Worm (Caenorhabditis elegans) whole organism, young adult: ENCODE measurements around the gene C04C3.4.
A peak's percentile ranks its signal among the peaks of the same experiment; 100 is the strongest.

Experiments
- B0336.3 ChIP-seq: fragments of 200-800 bp; sonication (Bioruptor generic); IDR thresholded peaks from 2 replicates; pipeline ENCODE4 v1.3.6; 2022; ENCODE audit warnings: missing genetic modification characterization, missing compliant biosample characterization
- C17E4.6 ChIP-seq: fragments of 200-800 bp; sonication (Bioruptor generic); IDR thresholded peaks from 2 replicates; pipeline ENCODE4 v1.3.6; 2022; ENCODE audit warnings: missing genetic modification reagents, missing genetic modification characterization, missing compliant biosample characterization
- F22D6.2 ChIP-seq: sonication (generic microtip); optimal IDR thresholded peaks from 2 replicates; lab custom pipeline; 2016; ENCODE audit warnings: mild to moderate bottlenecking, missing genetic modification characterization, missing compliant biosample characterization
- F52B5.7 ChIP-seq: sonication (generic microtip); optimal IDR thresholded peaks from 2 replicates; lab custom pipeline; 2016; ENCODE audit warnings: mild to moderate bottlenecking, missing genetic modification characterization, missing compliant biosample characterization
- K11D2.4 ChIP-seq: fragments of 200-800 bp; sonication (Bioruptor generic); IDR thresholded peaks from 2 replicates; pipeline ENCODE4 v1.3.6; 2022; ENCODE audit warnings: missing genetic modification reagents, missing genetic modification characterization, missing compliant biosample characterization
- K12H6.12 ChIP-seq: fragments of 200-800 bp; sonication (Bioruptor generic); optimal IDR thresholded peaks from 2 replicates; lab custom pipeline; 2018; ENCODE audit warnings: mild to moderate bottlenecking, missing genetic modification characterization, missing compliant biosample characterization
- T26A5.8 ChIP-seq: sonication (generic microtip); optimal IDR thresholded peaks from 2 replicates; lab custom pipeline; 2016; ENCODE audit warnings: missing genetic modification characterization, missing compliant biosample characterization
- Y95B8A.8 ChIP-seq: fragments of 200-800 bp; sonication (Bioruptor generic); IDR thresholded peaks from 2 replicates; pipeline ENCODE4 v1.3.6; 2022; ENCODE audit warnings: missing genetic modification reagents, missing genetic modification characterization, missing compliant biosample characterization
- aptf-3 ChIP-seq: fragments of 200-800 bp; sonication (Bioruptor generic); IDR thresholded peaks from 2 replicates; pipeline ENCODE4 v1.3.6; 2022; ENCODE audit warnings: missing genetic modification characterization, missing compliant biosample characterization
- attf-3 ChIP-seq: fragments of 200-800 bp; sonication (Bioruptor generic); conservative IDR thresholded peaks from 2 replicates; pipeline ENCODE4 v1.3.6; 2022; ENCODE audit warnings: missing genetic modification reagents, missing genetic modification characterization, missing compliant biosample characterization
- attf-6 ChIP-seq: fragments of 200-800 bp; sonication (Bioruptor generic); IDR thresholded peaks from 2 replicates; pipeline ENCODE4 v1.3.6; 2022; ENCODE audit warnings: missing genetic modification reagents, missing genetic modification characterization, missing compliant biosample characterization
- bed-1 ChIP-seq: fragments of 200-800 bp; sonication (Bioruptor generic); IDR thresholded peaks from 2 replicates; pipeline ENCODE4 v1.3.6; 2022; ENCODE audit warnings: missing genetic modification reagents, missing genetic modification characterization, missing compliant biosample characterization
- bed-2 ChIP-seq: fragments of 200-800 bp; sonication (Bioruptor generic); IDR thresholded peaks from 2 replicates; pipeline ENCODE4 v1.3.6; 2022; ENCODE audit warnings: missing genetic modification reagents, missing genetic modification characterization, missing compliant biosample characterization
- cebp-1 ChIP-seq, 2 experiments: fragments of 200-800 bp in 1 of 2; sonication (Bioruptor generic) in 1 of 2; sonication (generic microtip) in 1 of 2; IDR thresholded peaks in 1 of 2; optimal IDR thresholded peaks in 1 of 2; 2 replicates each; pipeline versions ENCODE4 v1.3.6 to Lab custom; 2017 to 2022; ENCODE audit warnings: missing compliant biosample characterization in 2 of 2, missing genetic modification characterization in 2 of 2, mild to moderate bottlenecking in 1 of 2, missing genetic modification reagents in 1 of 2, moderate library complexity in 1 of 2
- ceh-100 ChIP-seq: fragments of 200-800 bp; sonication (Bioruptor generic); IDR thresholded peaks from 2 replicates; pipeline ENCODE4 v1.3.6; 2022; ENCODE audit warnings: missing genetic modification reagents, missing genetic modification characterization, missing compliant biosample characterization
- ceh-58 ChIP-seq: fragments of 200-800 bp; sonication (Bioruptor generic); IDR thresholded peaks from 2 replicates; pipeline ENCODE4 v1.3.6; 2022; ENCODE audit warnings: missing genetic modification characterization, missing compliant biosample characterization
- ceh-79 ChIP-seq: sonication (generic microtip); optimal IDR thresholded peaks from 2 replicates; lab custom pipeline; 2017; ENCODE audit warnings: mild to moderate bottlenecking, missing genetic modification characterization, missing compliant biosample characterization
- die-1 ChIP-seq: sonication (generic microtip); optimal IDR thresholded peaks from 2 replicates; lab custom pipeline; 2016; ENCODE audit warnings: missing genotype, mild to moderate bottlenecking, missing genetic modification characterization, missing compliant biosample characterization
- egl-44 ChIP-seq: fragments of 200-800 bp; sonication (Bioruptor generic); IDR thresholded peaks from 2 replicates; pipeline ENCODE4 v1.3.6; 2022; ENCODE audit warnings: missing genetic modification reagents, missing genetic modification characterization, missing compliant biosample characterization
- ekl-4 ChIP-seq: fragments of 200-800 bp; sonication (Bioruptor generic); IDR thresholded peaks from 2 replicates; pipeline ENCODE4 v1.3.6; 2022; ENCODE audit warnings: missing genetic modification reagents, missing genetic modification characterization, missing compliant biosample characterization
- ets-4 ChIP-seq: fragments of 200-800 bp; sonication (Bioruptor generic); optimal IDR thresholded peaks from 2 replicates; lab custom pipeline; 2018; ENCODE audit warnings: mild to moderate bottlenecking, missing genetic modification characterization, missing compliant biosample characterization
- hlh-26 ChIP-seq: fragments of 200-800 bp; sonication (Bioruptor generic); conservative IDR thresholded peaks from 2 replicates; pipeline ENCODE4 v1.3.6; 2022; ENCODE audit warnings: missing genetic modification reagents, missing genetic modification characterization, missing compliant biosample characterization
- hrde-1 ChIP-seq: sonication (generic microtip); optimal IDR thresholded peaks from 2 replicates; lab custom pipeline; 2016; ENCODE audit warnings: missing genetic modification characterization, mild to moderate bottlenecking, missing compliant biosample characterization, moderate library complexity, missing genotype, missing genetic modification reagents, borderline replicate concordance
- lin-35 ChIP-seq, 3 experiments: fragments of 150-350 bp in 2 of 3; sonication (generic microtip) in 1 of 3; optimal IDR thresholded peaks; 2 replicates each; lab custom pipeline; 2014 to 2018; ENCODE audit warnings: missing biosample characterization in 3 of 3, missing genetic modification characterization in 3 of 3, missing genetic modification reagents in 3 of 3
- lin-40 ChIP-seq: sonication (generic microtip); optimal IDR thresholded peaks from 2 replicates; lab custom pipeline; 2016; ENCODE audit warnings: missing genetic modification characterization, mild to moderate bottlenecking, missing compliant biosample characterization, missing genotype, missing genetic modification reagents
- lin-54 ChIP-seq: fragments of 200-800 bp; sonication (Bioruptor generic); optimal IDR thresholded peaks from 2 replicates; lab custom pipeline; 2018; ENCODE audit warnings: mild to moderate bottlenecking, missing genetic modification characterization, missing compliant biosample characterization
- lsl-1 ChIP-seq: fragments of 200-800 bp; sonication (Bioruptor generic); optimal IDR thresholded peaks from 2 replicates; lab custom pipeline; 2018; ENCODE audit warnings: mild to moderate bottlenecking, missing genetic modification characterization, moderate library complexity, missing compliant biosample characterization
- lsy-27 ChIP-seq: sonication (generic microtip); optimal IDR thresholded peaks from 2 replicates; lab custom pipeline; 2017; ENCODE audit warnings: missing genetic modification characterization, mild to moderate bottlenecking, missing compliant biosample characterization, antibody characterized with exemption, missing genotype, borderline replicate concordance; ENCODE audit not compliant: insufficient read depth
- madf-6 ChIP-seq: fragments of 200-800 bp; sonication (Bioruptor generic); IDR thresholded peaks from 2 replicates; pipeline ENCODE4 v1.3.6; 2022; ENCODE audit warnings: missing genetic modification reagents, missing genetic modification characterization, missing compliant biosample characterization
- nhr-80 ChIP-seq: sonication (generic microtip); optimal IDR thresholded peaks from 2 replicates; lab custom pipeline; 2016; ENCODE audit warnings: missing genetic modification characterization, missing compliant biosample characterization
- nhr-90 ChIP-seq: sonication (generic microtip); optimal IDR thresholded peaks from 2 replicates; lab custom pipeline; 2016; ENCODE audit warnings: missing genotype, mild to moderate bottlenecking, missing genetic modification characterization, missing compliant biosample characterization
- pha-4 ChIP-seq: fragments of 150-350 bp; sonication (generic microtip); optimal IDR thresholded peaks from 2 replicates; lab custom pipeline; 2014; ENCODE audit warnings: missing biosample characterization, missing genetic modification reagents, missing genetic modification characterization
- rec-8 ChIP-seq, 2 experiments: sonication (generic microtip); optimal IDR thresholded peaks; 2 replicates each; lab custom pipeline; 2016; ENCODE audit warnings: mild to moderate bottlenecking in 2 of 2, missing genetic modification characterization in 2 of 2, missing genetic modification reagents in 2 of 2, missing genotype in 2 of 2, missing biosample characterization in 1 of 2, missing compliant biosample characterization in 1 of 2, moderate library complexity in 1 of 2
- repo-1 ChIP-seq: sonication (generic microtip); optimal IDR thresholded peaks from 2 replicates; lab custom pipeline; 2017; ENCODE audit warnings: mild to moderate bottlenecking, missing genetic modification characterization, missing compliant biosample characterization
- sdz-38 ChIP-seq: sonication (generic microtip); optimal IDR thresholded peaks from 2 replicates; lab custom pipeline; 2016; ENCODE audit warnings: missing genotype, missing genetic modification characterization, missing compliant biosample characterization
- sea-2 ChIP-seq: fragments of 200-800 bp; sonication (Bioruptor generic); IDR thresholded peaks from 2 replicates; pipeline ENCODE4 v1.3.6; 2022; ENCODE audit warnings: missing genetic modification characterization, missing compliant biosample characterization
- snpc-1.3 ChIP-seq: sonication (generic microtip); optimal IDR thresholded peaks from 2 replicates; lab custom pipeline; 2017; ENCODE audit warnings: missing genetic modification characterization, mild to moderate bottlenecking, missing compliant biosample characterization, antibody characterized with exemption, moderate library complexity, missing genotype, missing genetic modification reagents; ENCODE audit not compliant: insufficient read depth
- snpc-4 ChIP-seq, 5 experiments: fragments of 150-350 bp in 1 of 5; sonication (generic microtip) in 4 of 5; optimal IDR thresholded peaks; 2 replicates each; lab custom pipeline; 2014 to 2018; ENCODE audit warnings: missing genetic modification characterization in 5 of 5, missing biosample characterization in 3 of 5, antibody characterized with exemption in 2 of 5, mild to moderate bottlenecking in 2 of 5, missing compliant biosample characterization in 2 of 5, missing genotype in 2 of 5, moderate library complexity in 2 of 5, missing genetic modification reagents in 1 of 5
- somi-1 ChIP-seq: fragments of 200-800 bp; sonication (Bioruptor generic); optimal IDR thresholded peaks from 2 replicates; lab custom pipeline; 2018; ENCODE audit warnings: mild to moderate bottlenecking, missing genetic modification characterization, missing compliant biosample characterization
- tbp1 ChIP-seq: fragments of 200-800 bp; sonication (Bioruptor generic); optimal IDR thresholded peaks from 2 replicates; lab custom pipeline; 2018; ENCODE audit warnings: mild to moderate bottlenecking, missing genetic modification characterization, missing compliant biosample characterization
- tbx-9 ChIP-seq: sonication (generic microtip); optimal IDR thresholded peaks from 2 replicates; lab custom pipeline; 2016; ENCODE audit warnings: borderline replicate concordance, missing genetic modification characterization, inconsistent platforms, missing compliant biosample characterization
- unc-130 ChIP-seq: sonication (generic microtip); optimal IDR thresholded peaks from 2 replicates; lab custom pipeline; 2016; ENCODE audit warnings: missing genetic modification reagents, missing genetic modification characterization, missing compliant biosample characterization
- xnd-1 ChIP-seq: sonication (generic microtip); optimal IDR thresholded peaks from 2 replicates; lab custom pipeline; 2016; ENCODE audit warnings: missing genotype, missing genetic modification reagents, missing genetic modification characterization, missing compliant biosample characterization
- zfh-2 ChIP-seq: fragments of 200-800 bp; sonication (Bioruptor generic); conservative IDR thresholded peaks from 2 replicates; pipeline ENCODE4 v1.3.6; 2022; ENCODE audit warnings: missing genetic modification reagents, missing genetic modification characterization, missing compliant biosample characterization
- ztf-18 ChIP-seq: sonication (generic microtip); optimal IDR thresholded peaks from 2 replicates; lab custom pipeline; 2016; ENCODE audit warnings: missing genotype, mild to moderate bottlenecking, missing genetic modification characterization, missing compliant biosample characterization
- ztf-25 ChIP-seq: fragments of 200-800 bp; sonication (Bioruptor generic); IDR thresholded peaks from 2 replicates; pipeline ENCODE4 v1.3.6; 2022; ENCODE audit warnings: missing genetic modification reagents, missing genetic modification characterization, missing compliant biosample characterization
- ztf-26 ChIP-seq: sonication (generic microtip); optimal IDR thresholded peaks from 2 replicates; lab custom pipeline; 2017; ENCODE audit warnings: missing genetic modification characterization, missing compliant biosample characterization

C04C3.4 gene

ce11 chrIV:3384593-3384992, 9.6 kb upstream of the C04C3.4 start (continued):
- no peak for TF ChIP-seq aptf-3 (GFP tag; lab: Robert Waterston, UW)
- TF ChIP-seq C17E4.6 (GFP tag; lab: Robert Waterston, UW), result peak; percentile 59; the same call in 1 of the 2 replicates
- peak; percentile 90 for TF ChIP-seq lin-40 (tag; lab: Kevin White, UChicago)
- no peak for TF ChIP-seq tbx-9 (tag; lab: Kevin White, UChicago)
- no peak for TF ChIP-seq snpc-1.3
- TF ChIP-seq madf-6 (GFP tag; lab: Robert Waterston, UW), result peak; percentile 18; the same call in 1 of the 2 replicates
- no peak for TF ChIP-seq hlh-26
- TF ChIP-seq die-1, result no peak
- TF ChIP-seq K12H6.12, result peak; percentile 86
- no peak for TF ChIP-seq xnd-1
- peak; percentile 93 for TF ChIP-seq ekl-4 (GFP tag; lab: Robert Waterston, UW)
- TF ChIP-seq sdz-38 (tag; lab: Kevin White, UChicago), result no peak
- peak; percentile 51 for TF ChIP-seq tbp1 (GFP tag; lab: Kevin White, UChicago)
- TF ChIP-seq ceh-100 (GFP tag; lab: Robert Waterston, UW), result peak; percentile 31; the same call in 1 of the 2 replicates
- TF ChIP-seq ztf-26 (tag; lab: Kevin White, UChicago), result peak; percentile 73
- no peak for TF ChIP-seq hrde-1 (tag; lab: Kevin White, UChicago)
- TF ChIP-seq nhr-90 (tag; lab: Kevin White, UChicago), result no peak
- TF ChIP-seq nhr-80 (tag; lab: Kevin White, UChicago), result peak; percentile 72
- no peak for TF ChIP-seq snpc-4 (GFP tag; optimal IDR thresholded peaks at IDR 0.05; lab: Kevin White, UChicago)
- TF ChIP-seq snpc-4 (tag; optimal IDR thresholded peaks at IDR 0.05; lab: Kevin White, UChicago), result peak in 2 of 4 experiments; percentile 64 to 65
- peak; percentile 92 for TF ChIP-seq B0336.3 (GFP tag; lab: Robert Waterston, UW)
- peak; percentile 40 for TF ChIP-seq F52B5.7 (tag; lab: Kevin White, UChicago)
- no peak for TF ChIP-seq bed-1 (GFP tag; lab: Robert Waterston, UW)
- peak; percentile 27 for TF ChIP-seq ztf-18 (tag; lab: Kevin White, UChicago)
- no peak for TF ChIP-seq pha-4 (tag; lab: Kevin White, UChicago)
- TF ChIP-seq sea-2 (GFP tag; lab: Robert Waterston, UW), result no peak
- TF ChIP-seq lsy-27 (tag; lab: Kevin White, UChicago), result no peak
- peak; percentile 98 for TF ChIP-seq zfh-2 (GFP tag; lab: Robert Waterston, UW)
- TF ChIP-seq lin-54 (GFP tag; lab: Kevin White, UChicago), result peak; percentile 80
- TF ChIP-seq F22D6.2 (tag; lab: Kevin White, UChicago), result peak; percentile 48
- peak; percentile 61 for TF ChIP-seq somi-1
- TF ChIP-seq ztf-25, result no peak
- TF ChIP-seq lsl-1 (GFP tag; lab: Kevin White, UChicago), result peak; percentile 26
- peak; percentile 64 for TF ChIP-seq cebp-1 (GFP tag; IDR thresholded peaks at IDR 0.05; lab: Robert Waterston, UW)
- peak; percentile 90 for TF ChIP-seq cebp-1 (tag; optimal IDR thresholded peaks at IDR 0.05; lab: Kevin White, UChicago)
- TF ChIP-seq rec-8 (tag; optimal IDR thresholded peaks at IDR 0.05; lab: Kevin White, UChicago), result no peak
- no peak for TF ChIP-seq T26A5.8
- no peak for TF ChIP-seq Y95B8A.8 (GFP tag; lab: Robert Waterston, UW)
- no peak for TF ChIP-seq bed-2 (GFP tag; lab: Robert Waterston, UW)
- no peak for TF ChIP-seq ceh-79 (tag; lab: Kevin White, UChicago)
- peak; percentile 60 for TF ChIP-seq ets-4 (GFP tag; lab: Kevin White, UChicago)
- no peak for TF ChIP-seq unc-130
- TF ChIP-seq repo-1 (tag; lab: Kevin White, UChicago), result peak; percentile 64
- peak; percentile 61; the same call in 1 of the 2 replicates for TF ChIP-seq attf-3 (GFP tag; lab: Robert Waterston, UW)
- 0 out of 2 replicates have a peak, but pooled peaks have one; percentile 58 for TF ChIP-seq egl-44
- TF ChIP-seq attf-6 (GFP tag; lab: Robert Waterston, UW), result no peak
- TF ChIP-seq K11D2.4 (GFP tag; lab: Robert Waterston, UW), result peak; percentile 85
- TF ChIP-seq lin-35 (GFP tag; optimal IDR thresholded peaks at IDR 0.05; lab: Kevin White, UChicago), result peak in 1 of 3 experiments; percentile 65
- TF ChIP-seq ceh-58 (GFP tag; lab: Robert Waterston, UW), result no peak
